Fruit fly (Drosophila melanogaster): ENCODE results near the gene Dnaaf5.

Gene Dnaaf5

dm6 chr3R:14332735-14333134 lies 28.9 kb downstream of the Dnaaf5 start (continued):
- TF ChIP-seq cg (GFP tag; optimal IDR thresholded peaks at IDR 0.05), result peak; percentile 12
- peak; percentile 3 for TF ChIP-seq Abd-B (GFP tag; optimal IDR thresholded peaks at IDR 0.05)
- TF ChIP-seq phol (tag; optimal IDR thresholded peaks at IDR 0.05), result peak; percentile 44
- TF ChIP-seq ash1 (GFP tag; optimal IDR thresholded peaks at IDR 0.05), result no peak
- no peak for TF ChIP-seq nom (GFP tag; optimal IDR thresholded peaks at IDR 0.05)
- TF ChIP-seq Oaz (GFP tag; IDR thresholded peaks at IDR 0.05), result no peak
- no peak for TF ChIP-seq vfl (GFP tag; optimal IDR thresholded peaks at IDR 0.05)
- no peak for TF ChIP-seq usp (GFP tag; optimal IDR thresholded peaks at IDR 0.05)
- TF ChIP-seq her (GFP tag; optimal IDR thresholded peaks at IDR 0.05), result no peak
- no peak for TF ChIP-seq jigr1 (GFP tag; IDR thresholded peaks at IDR 0.05)
- TF ChIP-seq CG7271 (tag; optimal IDR thresholded peaks at IDR 0.05), result no peak
- no peak for TF ChIP-seq CG12155 (GFP tag; optimal IDR thresholded peaks at IDR 0.05)
- no peak for TF ChIP-seq sima (GFP tag; optimal IDR thresholded peaks at IDR 0.05)
- peak; percentile 52; the same call in 2 of the 3 replicates for TF ChIP-seq row (GFP tag; IDR thresholded peaks at IDR 0.05)
- TF ChIP-seq HmgD (GFP tag; optimal IDR thresholded peaks at IDR 0.05), result no peak
- TF ChIP-seq chn (GFP tag; optimal IDR thresholded peaks at IDR 0.05), result no peak
- no peak for TF ChIP-seq CG8924 (tag; optimal IDR thresholded peaks at IDR 0.05)
- TF ChIP-seq CG7556 (GFP tag; optimal IDR thresholded peaks at IDR 0.05), result peak; percentile 19
- TF ChIP-seq org-1 (GFP tag; optimal IDR thresholded peaks at IDR 0.05), result no peak
- TF ChIP-seq CG15601 (tag; optimal IDR thresholded peaks at IDR 0.05), result no peak
- no peak for TF ChIP-seq CG3838 (GFP tag; optimal IDR thresholded peaks at IDR 0.05)
- TF ChIP-seq NK7.1 (GFP tag; optimal IDR thresholded peaks at IDR 0.05), result no peak
- no peak for TF ChIP-seq CG1832 (GFP tag; optimal IDR thresholded peaks at IDR 0.05)
- no peak for TF ChIP-seq Lpt (GFP tag; optimal IDR thresholded peaks at IDR 0.05)
- TF ChIP-seq cad (GFP tag; optimal IDR thresholded peaks at IDR 0.05), result no peak
- no peak for TF ChIP-seq bigmax (GFP tag; optimal IDR thresholded peaks at IDR 0.05)
- TF ChIP-seq CG17328 (GFP tag; IDR thresholded peaks at IDR 0.05), result no peak
- no peak for TF ChIP-seq cato (GFP tag; optimal IDR thresholded peaks at IDR 0.05; ENCODE audit: borderline replicate concordance)
- no peak for TF ChIP-seq slou (GFP tag; optimal IDR thresholded peaks at IDR 0.05)
- TF ChIP-seq Max (GFP tag; optimal IDR thresholded peaks at IDR 0.05), result no peak
- TF ChIP-seq ham (GFP tag; IDR thresholded peaks at IDR 0.05), result no peak
- no peak for TF ChIP-seq CG12744 (GFP tag; optimal IDR thresholded peaks at IDR 0.05)
- TF ChIP-seq corto (GFP tag; optimal IDR thresholded peaks at IDR 0.05), result no peak
- TF ChIP-seq lilli (GFP tag; optimal IDR thresholded peaks at IDR 0.05), result peak; percentile 15
- no peak for TF ChIP-seq CkIIα-i1 (GFP tag; IDR thresholded peaks at IDR 0.05)
- TF ChIP-seq tna (GFP tag; IDR thresholded peaks at IDR 0.05; ENCODE audit: partially characterized antibody), result no peak
- TF ChIP-seq Hmx (GFP tag; optimal IDR thresholded peaks at IDR 0.05), result no peak
- TF ChIP-seq CG10147 (GFP tag; optimal IDR thresholded peaks at IDR 0.05), result peak; percentile 17
- TF ChIP-seq wdn (GFP tag; IDR thresholded peaks at IDR 0.05), result no peak
- TF ChIP-seq CG5245 (GFP tag; optimal IDR thresholded peaks at IDR 0.05), result no peak
- no peak for TF ChIP-seq CG9932 (GFP tag; IDR thresholded peaks at IDR 0.05)
- peak; percentile 31 for TF ChIP-seq CG15269 (tag; optimal IDR thresholded peaks at IDR 0.05)
- TF ChIP-seq CG2202 (tag; optimal IDR thresholded peaks at IDR 0.05), result no peak
- peak; percentile 12 for TF ChIP-seq bcd (GFP tag; optimal IDR thresholded peaks at IDR 0.05)
- peak; percentile 44; the same call in 1 of the 2 replicates for TF ChIP-seq Xrp1 (GFP tag; IDR thresholded peaks at IDR 0.05)
- TF ChIP-seq tx (GFP tag; optimal IDR thresholded peaks at IDR 0.05), result no peak
- no peak for TF ChIP-seq CG11456 (GFP tag; IDR thresholded peaks at IDR 0.05)
- TF ChIP-seq Side (GFP tag; optimal IDR thresholded peaks at IDR 0.05), result no peak
- no peak for TF ChIP-seq Jarid2 (GFP tag; optimal IDR thresholded peaks at IDR 0.05)
- no peak for TF ChIP-seq luna (GFP tag; optimal IDR thresholded peaks at IDR 0.05)
- peak; percentile 46 for TF ChIP-seq CG7839 (tag; optimal IDR thresholded peaks at IDR 0.05)
- no peak for TF ChIP-seq CG10543 (GFP tag; optimal IDR thresholded peaks at IDR 0.05)
